Worm (Caenorhabditis elegans) whole organism, young adult: ENCODE results near the gene skp-1.

ENCODE experiments used
- B0261.1 ChIP-seq: sonication (generic microtip); optimal IDR thresholded peaks from 2 replicates; lab custom pipeline; 2016; ENCODE audit warnings: mild to moderate bottlenecking, missing genetic modification characterization, moderate library complexity, missing compliant biosample characterization
- B0336.3 ChIP-seq: fragments of 200-800 bp; sonication (Bioruptor generic); IDR thresholded peaks from 2 replicates; pipeline ENCODE4 v1.3.6; 2022; ENCODE audit warnings: missing genetic modification characterization, missing compliant biosample characterization
- D2030.7 ChIP-seq: fragments of 200-800 bp; sonication (Bioruptor generic); IDR thresholded peaks from 2 replicates; pipeline ENCODE4 v1.3.6; 2022; ENCODE audit warnings: missing genetic modification reagents, missing genetic modification characterization, missing compliant biosample characterization
- F22D6.2 ChIP-seq: sonication (generic microtip); optimal IDR thresholded peaks from 2 replicates; lab custom pipeline; 2016; ENCODE audit warnings: mild to moderate bottlenecking, missing genetic modification characterization, missing compliant biosample characterization
- F37B4.10 ChIP-seq: fragments of 200-800 bp; sonication (Bioruptor generic); IDR thresholded peaks from 2 replicates; pipeline ENCODE4 v1.3.6; 2022; ENCODE audit warnings: missing genetic modification characterization, missing compliant biosample characterization
- F55B11.4 ChIP-seq: sonication (generic microtip); optimal IDR thresholded peaks from 2 replicates; lab custom pipeline; 2016; ENCODE audit warnings: missing compliant biosample characterization, missing genetic modification characterization, borderline replicate concordance; ENCODE audit not compliant: insufficient read depth
- Y53G8AR.9 ChIP-seq: fragments of 200-800 bp; sonication (Bioruptor generic); conservative IDR thresholded peaks from 2 replicates; pipeline ENCODE4 v1.3.6; 2022; ENCODE audit warnings: missing genetic modification reagents, missing genetic modification characterization, missing compliant biosample characterization
- akir-1 ChIP-seq: fragments of 200-800 bp; sonication (Bioruptor generic); optimal IDR thresholded peaks from 2 replicates; lab custom pipeline; 2018; ENCODE audit warnings: mild to moderate bottlenecking, missing genetic modification characterization, moderate library complexity, missing compliant biosample characterization
- aptf-2 ChIP-seq: fragments of 200-800 bp; sonication (Bioruptor generic); conservative IDR thresholded peaks from 2 replicates; pipeline ENCODE4 v1.3.6; 2022; ENCODE audit warnings: missing genetic modification reagents, missing genetic modification characterization, missing compliant biosample characterization
- atf-7 ChIP-seq: sonication (generic microtip); optimal IDR thresholded peaks from 2 replicates; lab custom pipeline; 2017; ENCODE audit warnings: mild to moderate bottlenecking, missing genetic modification characterization, missing compliant biosample characterization
- attf-3 ChIP-seq: fragments of 200-800 bp; sonication (Bioruptor generic); conservative IDR thresholded peaks from 2 replicates; pipeline ENCODE4 v1.3.6; 2022; ENCODE audit warnings: missing genetic modification reagents, missing genetic modification characterization, missing compliant biosample characterization
- attf-5 ChIP-seq: fragments of 200-800 bp; sonication (Bioruptor generic); optimal IDR thresholded peaks from 2 replicates; lab custom pipeline; 2018; ENCODE audit warnings: mild to moderate bottlenecking, missing genetic modification characterization, missing compliant biosample characterization
- bed-2 ChIP-seq: fragments of 200-800 bp; sonication (Bioruptor generic); IDR thresholded peaks from 2 replicates; pipeline ENCODE4 v1.3.6; 2022; ENCODE audit warnings: missing genetic modification reagents, missing genetic modification characterization, missing compliant biosample characterization
- cebp-1 ChIP-seq, 2 experiments: fragments of 200-800 bp in 1 of 2; sonication (Bioruptor generic) in 1 of 2; sonication (generic microtip) in 1 of 2; IDR thresholded peaks in 1 of 2; optimal IDR thresholded peaks in 1 of 2; 2 replicates each; pipeline versions ENCODE4 v1.3.6 to Lab custom; 2017 to 2022; ENCODE audit warnings: missing compliant biosample characterization in 2 of 2, missing genetic modification characterization in 2 of 2, mild to moderate bottlenecking in 1 of 2, missing genetic modification reagents in 1 of 2, moderate library complexity in 1 of 2
- cebp-2 ChIP-seq: fragments of 200-800 bp; sonication (Bioruptor generic); IDR thresholded peaks from 2 replicates; pipeline ENCODE4 v1.3.6; 2022; ENCODE audit warnings: missing genetic modification characterization, missing compliant biosample characterization
- ceh-58 ChIP-seq: fragments of 200-800 bp; sonication (Bioruptor generic); IDR thresholded peaks from 2 replicates; pipeline ENCODE4 v1.3.6; 2022; ENCODE audit warnings: missing genetic modification characterization, missing compliant biosample characterization
- ceh-79 ChIP-seq: sonication (generic microtip); optimal IDR thresholded peaks from 2 replicates; lab custom pipeline; 2017; ENCODE audit warnings: mild to moderate bottlenecking, missing genetic modification characterization, missing compliant biosample characterization
- ceh-91 ChIP-seq: fragments of 200-800 bp; sonication (Bioruptor generic); IDR thresholded peaks from 2 replicates; pipeline ENCODE4 v1.3.6; 2022; ENCODE audit warnings: missing genetic modification reagents, missing genetic modification characterization, missing compliant biosample characterization
- die-1 ChIP-seq: sonication (generic microtip); optimal IDR thresholded peaks from 2 replicates; lab custom pipeline; 2016; ENCODE audit warnings: missing genotype, mild to moderate bottlenecking, missing genetic modification characterization, missing compliant biosample characterization
- ekl-4 ChIP-seq: fragments of 200-800 bp; sonication (Bioruptor generic); IDR thresholded peaks from 2 replicates; pipeline ENCODE4 v1.3.6; 2022; ENCODE audit warnings: missing genetic modification reagents, missing genetic modification characterization, missing compliant biosample characterization
- ets-4 ChIP-seq: fragments of 200-800 bp; sonication (Bioruptor generic); optimal IDR thresholded peaks from 2 replicates; lab custom pipeline; 2018; ENCODE audit warnings: mild to moderate bottlenecking, missing genetic modification characterization, missing compliant biosample characterization
- fkh-3 ChIP-seq: sonication (generic microtip); optimal IDR thresholded peaks from 2 replicates; lab custom pipeline; 2016; ENCODE audit warnings: mild to moderate bottlenecking, missing genetic modification characterization, missing compliant biosample characterization
- him-1 ChIP-seq: sonication (generic microtip); optimal IDR thresholded peaks from 2 replicates; lab custom pipeline; 2016; ENCODE audit warnings: missing genotype, missing genetic modification reagents, missing genetic modification characterization, missing compliant biosample characterization
- hlh-12 ChIP-seq: sonication (generic microtip); optimal IDR thresholded peaks from 2 replicates; lab custom pipeline; 2016; ENCODE audit warnings: missing genetic modification characterization, missing compliant biosample characterization
- hsf-1 ChIP-seq: fragments of 200-800 bp; sonication (Bioruptor generic); IDR thresholded peaks from 2 replicates; pipeline ENCODE4 v1.3.6; 2022; ENCODE audit warnings: missing genetic modification reagents, missing genetic modification characterization, missing compliant biosample characterization
- let-526 ChIP-seq: fragments of 200-800 bp; sonication (Bioruptor generic); IDR thresholded peaks from 2 replicates; pipeline ENCODE4 v1.3.6; 2022; ENCODE audit warnings: missing genetic modification reagents, missing genetic modification characterization, missing compliant biosample characterization
- lin-26 ChIP-seq: fragments of 200-800 bp; sonication (Bioruptor generic); IDR thresholded peaks from 2 replicates; pipeline ENCODE4 v1.3.6; 2022; ENCODE audit warnings: missing genetic modification reagents, missing genetic modification characterization, missing compliant biosample characterization
- lin-35 ChIP-seq, 3 experiments: fragments of 150-350 bp in 2 of 3; sonication (generic microtip) in 1 of 3; optimal IDR thresholded peaks; 2 replicates each; lab custom pipeline; 2014 to 2018; ENCODE audit warnings: missing biosample characterization in 3 of 3, missing genetic modification characterization in 3 of 3, missing genetic modification reagents in 3 of 3
- madf-10 ChIP-seq: sonication (generic microtip); optimal IDR thresholded peaks from 2 replicates; lab custom pipeline; 2016; ENCODE audit warnings: mild to moderate bottlenecking, missing genetic modification characterization, missing compliant biosample characterization
- nfya-1 ChIP-seq: sonication (generic microtip); optimal IDR thresholded peaks from 2 replicates; lab custom pipeline; 2017; ENCODE audit warnings: antibody characterized with exemption, missing compliant biosample characterization, missing genetic modification characterization, borderline replicate concordance; ENCODE audit not compliant: insufficient read depth
- nfyb-1 ChIP-seq: fragments of 200-800 bp; sonication (Bioruptor generic); IDR thresholded peaks from 2 replicates; pipeline ENCODE4 v1.3.6; 2022; ENCODE audit warnings: missing genetic modification reagents, missing genetic modification characterization, missing compliant biosample characterization
- nhr-27 ChIP-seq: fragments of 200-800 bp; sonication (Bioruptor generic); optimal IDR thresholded peaks from 2 replicates; lab custom pipeline; 2018; ENCODE audit warnings: mild to moderate bottlenecking, missing genetic modification characterization, moderate library complexity, missing compliant biosample characterization
- nhr-80 ChIP-seq: sonication (generic microtip); optimal IDR thresholded peaks from 2 replicates; lab custom pipeline; 2016; ENCODE audit warnings: missing genetic modification characterization, missing compliant biosample characterization
- snpc-1.3 ChIP-seq: sonication (generic microtip); optimal IDR thresholded peaks from 2 replicates; lab custom pipeline; 2017; ENCODE audit warnings: missing genetic modification characterization, mild to moderate bottlenecking, missing compliant biosample characterization, antibody characterized with exemption, moderate library complexity, missing genotype, missing genetic modification reagents; ENCODE audit not compliant: insufficient read depth
- snpc-3.4 ChIP-seq: sonication (generic microtip); optimal IDR thresholded peaks from 2 replicates; lab custom pipeline; 2017; ENCODE audit warnings: missing genetic modification characterization, mild to moderate bottlenecking, missing compliant biosample characterization, antibody characterized with exemption, moderate library complexity, missing genotype, missing genetic modification reagents
- sptf-2 ChIP-seq: fragments of 200-800 bp; sonication (Bioruptor generic); optimal IDR thresholded peaks from 2 replicates; lab custom pipeline; 2018; ENCODE audit warnings: mild to moderate bottlenecking, missing genetic modification characterization, missing compliant biosample characterization
- tbp1 ChIP-seq: fragments of 200-800 bp; sonication (Bioruptor generic); optimal IDR thresholded peaks from 2 replicates; lab custom pipeline; 2018; ENCODE audit warnings: mild to moderate bottlenecking, missing genetic modification characterization, missing compliant biosample characterization
- zim-3 ChIP-seq: sonication (generic microtip); optimal IDR thresholded peaks from 2 replicates; lab custom pipeline; 2017; ENCODE audit warnings: mild to moderate bottlenecking, missing genetic modification characterization, moderate library complexity, missing compliant biosample characterization
- ztf-25 ChIP-seq: fragments of 200-800 bp; sonication (Bioruptor generic); IDR thresholded peaks from 2 replicates; pipeline ENCODE4 v1.3.6; 2022; ENCODE audit warnings: missing genetic modification reagents, missing genetic modification characterization, missing compliant biosample characterization
- ztf-3 ChIP-seq: fragments of 200-800 bp; sonication (Bioruptor generic); optimal IDR thresholded peaks from 2 replicates; lab custom pipeline; 2018; ENCODE audit warnings: mild to moderate bottlenecking, missing genetic modification characterization, missing compliant biosample characterization
- ztf-6 ChIP-seq: fragments of 200-800 bp; sonication (Bioruptor generic); IDR thresholded peaks from 2 replicates; pipeline ENCODE4 v1.3.6; 2022; ENCODE audit warnings: missing genetic modification reagents, missing genetic modification characterization, missing compliant biosample characterization

Gene skp-1

ce11 chrV:11680519-11681203, 35.4 kb downstream of the skp-1 start:
- TF ChIP-seq hsf-1 = no peak

DNA sequence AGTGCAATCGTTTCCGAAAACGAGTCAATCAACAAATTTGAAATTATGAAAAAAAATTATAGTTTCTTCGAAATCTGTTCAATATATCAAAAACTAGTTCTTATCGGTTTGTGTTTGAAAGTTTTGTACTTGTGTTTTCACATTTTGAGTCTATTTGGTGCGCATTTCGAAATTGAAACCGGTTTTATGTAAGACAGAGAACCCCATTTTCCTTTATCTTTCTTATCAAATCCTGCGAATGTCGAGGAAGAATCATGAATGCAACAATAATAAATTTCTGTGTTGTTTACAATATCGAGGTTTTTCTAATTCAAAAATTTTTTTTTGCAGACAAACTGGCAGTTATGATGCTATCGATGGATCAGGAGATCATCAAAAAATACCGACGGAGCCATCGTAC, 37.6 kb downstream of the skp-1 start:
- no peak for TF ChIP-seq F55B11.4 (tag; lab: Kevin White, UChicago)
- TF ChIP-seq aptf-2 = no peak
- TF ChIP-seq sptf-2 (GFP tag; lab: Kevin White, UChicago) = no peak
- TF ChIP-seq ceh-91 (GFP tag; lab: Robert Waterston, UW) = no peak
- no peak for TF ChIP-seq cebp-1 (GFP tag; IDR thresholded peaks at IDR 0.05; lab: Robert Waterston, UW)
- peak; percentile 8 for TF ChIP-seq cebp-1 (tag; optimal IDR thresholded peaks at IDR 0.05; lab: Kevin White, UChicago)
- TF ChIP-seq ekl-4 (GFP tag; lab: Robert Waterston, UW) = no peak

DNA sequence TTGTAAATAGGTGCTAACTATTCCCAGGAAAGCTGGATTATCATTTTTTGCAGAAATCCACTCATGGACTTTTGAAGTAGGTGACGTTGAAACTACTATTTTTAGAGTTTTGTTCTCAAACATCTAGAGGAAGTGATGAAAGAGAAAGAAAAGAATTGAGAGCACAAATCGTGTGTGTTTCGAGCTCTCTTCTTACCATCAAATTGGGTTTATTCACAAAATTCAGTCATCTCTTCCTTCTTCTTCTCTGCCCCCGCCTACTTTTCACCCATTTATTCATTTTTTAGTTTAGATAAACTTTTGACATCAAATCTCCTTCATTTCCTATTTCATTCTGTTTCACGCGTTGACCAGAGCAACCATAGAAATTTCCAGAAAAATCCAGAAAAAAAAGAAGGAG, 41.6 kb downstream of the skp-1 start, which contains the start of gene W05E10.2:
Gene W05E10.2, plus strand, starts transcription at position 301 of the 400 bp plus-strand sequence.
- TF ChIP-seq akir-1 (GFP tag; lab: Kevin White, UChicago) (no peak), B0336.3 (GFP tag; lab: Robert Waterston, UW) (no peak), snpc-3.4 (no peak), ets-4 (GFP tag; lab: Kevin White, UChicago) (no peak), tbp1 (GFP tag; lab: Kevin White, UChicago) (no peak), attf-3 (GFP tag; lab: Robert Waterston, UW) (no peak), lin-35 (GFP tag; optimal IDR thresholded peaks at IDR 0.05; lab: Kevin White, UChicago) (no peak), snpc-1.3 (tag; lab: Kevin White, UChicago) (no peak), F22D6.2 (tag; lab: Kevin White, UChicago) (no peak)
- TF ChIP-seq, all 124 proteins: peak for 0

ce11 chrV:11691553-11691952, 46.3 kb downstream of the skp-1 start, which contains the start of gene W05E10.1:
Gene W05E10.1 (minus strand): TSS chrV:11691691.
- peak; percentile 57 for TF ChIP-seq nhr-80
- TF ChIP-seq atf-7 (tag; lab: Kevin White, UChicago) = no peak
- no peak for TF ChIP-seq F37B4.10 (GFP tag; lab: Robert Waterston, UW)
- no peak for TF ChIP-seq nhr-27
- no peak for TF ChIP-seq cebp-1 (GFP tag; IDR thresholded peaks at IDR 0.05; lab: Robert Waterston, UW)
- no peak for TF ChIP-seq cebp-1 (tag; optimal IDR thresholded peaks at IDR 0.05; lab: Kevin White, UChicago)
- TF ChIP-seq fkh-3 = no peak
- no peak for TF ChIP-seq ztf-6 (GFP tag; lab: Robert Waterston, UW)
- TF ChIP-seq die-1 (tag; lab: Kevin White, UChicago) = no peak
- no peak for TF ChIP-seq lin-26 (GFP tag; lab: Robert Waterston, UW)

DNA sequence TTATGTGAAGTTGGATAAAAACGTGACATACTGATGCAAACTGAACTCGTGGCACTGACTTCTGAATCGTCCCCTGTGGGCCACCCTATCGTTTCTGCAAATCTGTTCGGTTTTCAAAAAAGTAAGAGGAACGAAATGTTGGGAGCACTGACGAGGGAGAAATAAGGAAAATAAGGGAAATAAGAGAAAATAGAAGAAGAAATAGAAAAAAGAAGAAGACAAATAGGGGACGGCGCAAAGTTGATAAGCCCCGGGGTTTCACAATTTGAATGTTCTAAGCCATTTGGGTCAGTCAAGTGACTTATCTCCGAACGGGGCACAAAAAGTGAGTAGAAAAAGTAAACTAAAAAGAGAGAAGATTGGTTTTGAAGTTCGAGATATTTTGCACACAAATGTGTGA, 50.3 kb downstream of the skp-1 start, which contains the start of gene W05E10.5:
Gene W05E10.5, minus strand, starts transcription at position 101 of the 400 bp plus-strand sequence.
- TF ChIP-seq attf-5 (GFP tag; lab: Kevin White, UChicago) = no peak
- TF ChIP-seq nfyb-1 (GFP tag; lab: Robert Waterston, UW) = no peak
- TF ChIP-seq ceh-58 = no peak
- TF ChIP-seq cebp-1 (GFP tag; IDR thresholded peaks at IDR 0.05; lab: Robert Waterston, UW) = no peak
- TF ChIP-seq cebp-1 (tag; optimal IDR thresholded peaks at IDR 0.05; lab: Kevin White, UChicago) = no peak
- no peak for TF ChIP-seq zim-3 (tag; lab: Kevin White, UChicago)
- no peak for TF ChIP-seq nfya-1 (tag; lab: Kevin White, UChicago)
- no peak for TF ChIP-seq cebp-2 (GFP tag; lab: Robert Waterston, UW)
- no peak for TF ChIP-seq bed-2 (GFP tag; lab: Robert Waterston, UW)
- no peak for TF ChIP-seq madf-10 (tag; lab: Kevin White, UChicago)
- no peak for TF ChIP-seq B0261.1 (tag; lab: Kevin White, UChicago)
- no peak for TF ChIP-seq ztf-3 (GFP tag; lab: Kevin White, UChicago)
- TF ChIP-seq Y53G8AR.9 (GFP tag; lab: Robert Waterston, UW) = no peak
- TF ChIP-seq ceh-79 (tag; lab: Kevin White, UChicago) = no peak
- no peak for TF ChIP-seq hlh-12 (tag; lab: Kevin White, UChicago)
- TF ChIP-seq nhr-80 = no peak
- no peak for TF ChIP-seq D2030.7
- TF ChIP-seq let-526 = no peak
- no peak for TF ChIP-seq him-1 (tag; lab: Kevin White, UChicago)
- TF ChIP-seq ztf-25 (GFP tag; lab: Robert Waterston, UW) = no peak
